Fruit fly (Drosophila melanogaster): ENCODE measurements around the gene cv.

cv gene

dm6 chrX:5648437-5648959 lies 41.3 kb upstream of the cv start, which contains the start of gene OtopLa (continued):
- TF ChIP-seq CG9437 (GFP tag; optimal IDR thresholded peaks at IDR 0.05) (peak; percentile 73), zfh2 (GFP tag; optimal IDR thresholded peaks at IDR 0.05) (peak; percentile 26), CG4404 (GFP tag; IDR thresholded peaks at IDR 0.05) (peak; percentile 67), CG10654 (GFP tag; optimal IDR thresholded peaks at IDR 0.05) (peak; percentile 73), dan (GFP tag; IDR thresholded peaks at IDR 0.05) (peak; percentile 28; the same call in 1 of the 2 replicates), cato (GFP tag; optimal IDR thresholded peaks at IDR 0.05; ENCODE audit: borderline replicate concordance) (peak; percentile 36), dpn (GFP tag; optimal IDR thresholded peaks at IDR 0.05) (peak; percentile 82 to 88), zen2 (GFP tag; IDR thresholded peaks at IDR 0.05; ENCODE audit: partially characterized antibody) (no peak), zfh1 (GFP tag; IDR thresholded peaks at IDR 0.05) (peak; percentile 93), Hr51 (GFP tag; optimal IDR thresholded peaks at IDR 0.05) (peak; percentile 58 to 82), CG14710 (tag; optimal IDR thresholded peaks at IDR 0.05) (peak; percentile 78), gem (tag; optimal IDR thresholded peaks at IDR 0.05) (peak; percentile 89), az2 (GFP tag; optimal IDR thresholded peaks at IDR 0.05) (peak; percentile 84), CG16813 (GFP tag; IDR thresholded peaks at IDR 0.05; ENCODE audit: partially characterized antibody) (no peak), psq (GFP tag; optimal IDR thresholded peaks at IDR 0.05) (peak; percentile 68), emc (GFP tag; optimal IDR thresholded peaks at IDR 0.05) (peak; percentile 18), rib (GFP tag; IDR thresholded peaks at IDR 0.05) (0 out of 2 replicates have a peak, but pooled peaks have one; percentile 52), CG5180 (GFP tag; optimal IDR thresholded peaks at IDR 0.05) (peak; percentile 68), wdn (GFP tag; IDR thresholded peaks at IDR 0.05) (peak; percentile 60; the same call in 1 of the 2 replicates), tap (tag; optimal IDR thresholded peaks at IDR 0.05) (peak; percentile 73), HLH3B (GFP tag; IDR thresholded peaks at IDR 0.05) (peak; percentile 90), CG8765 (GFP tag; IDR thresholded peaks at IDR 0.05) (peak; percentile 64; the same call in 1 of the 2 replicates), pan (optimal IDR thresholded peaks at IDR 0.05) (no peak), pan (GFP tag; optimal IDR thresholded peaks at IDR 0.05 in 1 of 2, IDR thresholded peaks at IDR 0.05 in 1 of 2) (peak in 1 of 2 experiments; percentile 87), CG31224 (GFP tag; IDR thresholded peaks at IDR 0.05) (peak; percentile 58; the same call in 1 of the 2 replicates), nau (GFP tag; optimal IDR thresholded peaks at IDR 0.05) (no peak), CG8359 (GFP tag; optimal IDR thresholded peaks at IDR 0.05; ENCODE audit: borderline replicate concordance) (peak; percentile 58), CG15514 (GFP tag; optimal IDR thresholded peaks at IDR 0.05) (peak; percentile 65), CG34376 (GFP tag; optimal IDR thresholded peaks at IDR 0.05) (peak; percentile 42), wek (GFP tag; optimal IDR thresholded peaks at IDR 0.05) (peak; percentile 58), CG16815 (GFP tag; optimal IDR thresholded peaks at IDR 0.05) (peak; percentile 56), CG9215 (GFP tag; IDR thresholded peaks at IDR 0.05) (peak; percentile 68), CG4282 (GFP tag; optimal IDR thresholded peaks at IDR 0.05) (no peak), CG13424 (tag; optimal IDR thresholded peaks at IDR 0.05) (peak; percentile 85), croc (GFP tag; conservative IDR thresholded peaks at IDR 0.05) (peak; percentile 79), CG13624 (GFP tag; optimal IDR thresholded peaks at IDR 0.05) (peak; percentile 68), CG6813 (GFP tag; optimal IDR thresholded peaks at IDR 0.05) (peak; percentile 80), Oli (tag; optimal IDR thresholded peaks at IDR 0.05) (peak; percentile 85), Deaf1 (tag; optimal IDR thresholded peaks at IDR 0.05) (peak; percentile 54), Vsx1 (GFP tag; optimal IDR thresholded peaks at IDR 0.05) (peak; percentile 55), CG12219 (GFP tag; optimal IDR thresholded peaks at IDR 0.05) (peak; percentile 76), sna (GFP tag; IDR thresholded peaks at IDR 0.05; ENCODE audit: partially characterized antibody) (no peak), pita (GFP tag; optimal IDR thresholded peaks at IDR 0.05) (no peak), HmgZ (tag; optimal IDR thresholded peaks at IDR 0.05) (peak; percentile 70), CG18262 (tag; optimal IDR thresholded peaks at IDR 0.05) (peak; percentile 79), pnt (GFP tag; optimal IDR thresholded peaks at IDR 0.05) (peak; percentile 83), CG43689 (GFP tag; IDR thresholded peaks at IDR 0.05) (peak; percentile 36; the same call in 1 of the 2 replicates), CG12071 (GFP tag; optimal IDR thresholded peaks at IDR 0.05) (peak; percentile 74), caup (GFP tag; optimal IDR thresholded peaks at IDR 0.05; ENCODE audit: severe bottlenecking) (peak; percentile 78)
